Worm (Caenorhabditis elegans) whole organism, L4/young adult: ENCODE results near the gene unc-61.

ENCODE experiments used
- W03F9.2 ChIP-seq: fragments of 150-350 bp; optimal IDR thresholded peaks from 2 replicates; lab custom pipeline; 2014; ENCODE audit warnings: missing biosample characterization, missing genetic modification characterization
- dao-5 ChIP-seq: sonication (generic microtip); optimal IDR thresholded peaks from 2 replicates; lab custom pipeline; 2016; ENCODE audit warnings: missing genotype, missing genetic modification characterization, moderate library complexity, missing compliant biosample characterization

- TF ChIP-seq W03F9.2 (tag; lab: Kevin White, UChicago) (no peak), dao-5 (tag; lab: Kevin White, UChicago) (no peak)
These were observed 8.6 kb downstream of the unc-61 start for ce11 chrV:14725409-14725808.
